Worm (Caenorhabditis elegans) whole organism, mixed stage, embryonic: ENCODE measurements around the gene F41G4.8.

ENCODE experiments used
- mep-1 ChIP-seq: fragments of 150-350 bp; optimal IDR thresholded peaks from 2 replicates; lab custom pipeline; 2017; ENCODE audit warnings: missing biosample characterization, missing genetic modification reagents, missing genetic modification characterization, inconsistent platforms
- nhr-2 ChIP-seq: fragments of 150-350 bp; optimal IDR thresholded peaks from 2 replicates; lab custom pipeline; 2014; ENCODE audit warnings: missing biosample characterization, missing genetic modification characterization
- pha-4 ChIP-seq: fragments of 150-350 bp; optimal IDR thresholded peaks from 2 replicates; lab custom pipeline; 2018; ENCODE audit warnings: missing biosample characterization, missing genetic modification reagents, missing genetic modification characterization
- snpc-4 ChIP-seq: fragments of 150-350 bp; optimal IDR thresholded peaks from 2 replicates; lab custom pipeline; 2014; ENCODE audit warnings: missing biosample characterization, missing genetic modification characterization
- unc-120 ChIP-seq: sonication (generic microtip); optimal IDR thresholded peaks from 2 replicates; lab custom pipeline; 2017; ENCODE audit warnings: missing genetic modification characterization, missing compliant biosample characterization; ENCODE audit not compliant: poor library complexity, severe bottlenecking
- unc-39 ChIP-seq: fragments of 150-350 bp; optimal IDR thresholded peaks from 2 replicates; lab custom pipeline; 2014; ENCODE audit warnings: missing biosample characterization, missing genetic modification characterization
- unc-62 ChIP-seq: fragments of 150-350 bp; optimal IDR thresholded peaks from 2 replicates; lab custom pipeline; 2014; ENCODE audit warnings: missing biosample characterization, missing genetic modification reagents, missing genetic modification characterization

DNA sequence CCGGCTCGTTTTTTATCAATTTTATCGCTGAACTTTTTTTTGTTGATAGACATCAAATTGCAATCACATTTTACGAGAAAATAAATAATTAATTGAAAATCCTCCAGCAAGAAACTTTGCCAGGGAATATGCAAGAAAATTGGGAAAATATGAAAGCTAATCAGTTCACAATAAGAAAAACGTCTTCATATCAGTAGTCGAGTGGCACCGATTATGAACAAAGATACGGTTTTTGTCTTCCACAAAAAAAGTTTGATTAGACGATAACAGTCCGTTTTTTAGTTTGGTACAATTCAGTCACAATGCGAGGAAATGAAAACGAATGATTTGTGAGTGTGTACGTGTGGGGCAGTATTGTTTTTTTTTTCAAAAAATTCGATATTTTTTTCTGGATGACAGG, 20.2 kb upstream of the F41G4.8 start:
- no peak for TF ChIP-seq pha-4 (tag; lab: Kevin White, UChicago)
- TF ChIP-seq unc-62 (GFP tag; lab: Kevin White, UChicago): no peak
- no peak for TF ChIP-seq nhr-2 (tag; lab: Kevin White, UChicago)
- TF ChIP-seq unc-120 (tag; lab: Kevin White, UChicago): no peak
- TF ChIP-seq mep-1 (tag; lab: Kevin White, UChicago): no peak
- no peak for TF ChIP-seq unc-39 (tag; lab: Kevin White, UChicago)
- TF ChIP-seq snpc-4 (tag; lab: Kevin White, UChicago): no peak
